Worm (Caenorhabditis elegans): ENCODE measurements around the gene Y41D4B.15.
"Not testable (repeated sequence)": the region's sequence is repeated elsewhere in the genome, so short reads cannot be mapped to it uniquely, and the experiment has no call there.

Gene Y41D4B.15

ce11 chrIV:1602936-1603457 lies 39.1 kb downstream of the Y41D4B.15 start:
- no peak for TF ChIP-seq aly-1 (tag; optimal IDR thresholded peaks at IDR 0.05)
- TF ChIP-seq ama-1 (optimal IDR thresholded peaks at IDR 0.05): no peak
- TF ChIP-seq ceh-13 (GFP tag; optimal IDR thresholded peaks at IDR 0.05): no peak
- no peak for TF ChIP-seq sea-1 (GFP tag; conservative IDR thresholded peaks at IDR 0.05)
- no peak for TF ChIP-seq tbx-11 (GFP tag; IDR thresholded peaks at IDR 0.05)
- TF ChIP-seq tbx-37 (GFP tag; conservative IDR thresholded peaks at IDR 0.05): no peak
- no peak for TF ChIP-seq hnd-1 (tag; optimal IDR thresholded peaks at IDR 0.05)
- TF ChIP-seq scrt-1 (GFP tag; IDR thresholded peaks at IDR 0.05): no peak
- no peak for TF ChIP-seq hmg-4 (GFP tag; optimal IDR thresholded peaks at IDR 0.05)
- TF ChIP-seq ets-7 (tag; optimal IDR thresholded peaks at IDR 0.05): no peak
- TF ChIP-seq F13C5.2 (tag; optimal IDR thresholded peaks at IDR 0.05): no peak
- TF ChIP-seq B0310.2 (tag; optimal IDR thresholded peaks at IDR 0.05): no peak
- no peak for TF ChIP-seq hmbx-1 (tag; optimal IDR thresholded peaks at IDR 0.05)
- TF ChIP-seq tra-4 (tag; optimal IDR thresholded peaks at IDR 0.05): no peak

- TF ChIP-seq tbx-11 (GFP tag; IDR thresholded peaks at IDR 0.05): no peak
- TF ChIP-seq flt-1 (GFP tag; IDR thresholded peaks at IDR 0.05): no peak
- no peak for TF ChIP-seq sea-1 (GFP tag; conservative IDR thresholded peaks at IDR 0.05)
- no peak for TF ChIP-seq ama-1 (optimal IDR thresholded peaks at IDR 0.05)
These were observed 41.4 kb downstream of the Y41D4B.15 start, which contains the start of gene Y41D4B.11 for ce11 chrIV:1605276-1605762. TSS of gene Y41D4B.11 (plus strand) at chrIV:1605712.

ce11 chrIV:1609973-1610372 lies 46.1 kb downstream of the Y41D4B.15 start, which contains the start of gene dsl-3:
TSS of gene dsl-3 (plus strand) at chrIV:1610273.
- TF ChIP-seq hnd-1 (tag; optimal IDR thresholded peaks at IDR 0.05); ceh-13 (GFP tag; optimal IDR thresholded peaks at IDR 0.05); flt-1 (GFP tag; IDR thresholded peaks at IDR 0.05): not testable (repeated sequence)

ce11 chrIV:1613592-1613991 lies 49.7 kb downstream of the Y41D4B.15 start, which contains the start of gene nhr-122:
TSS of gene nhr-122 (plus strand) at chrIV:1613892.
- TF ChIP-seq hmbx-1 (tag; optimal IDR thresholded peaks at IDR 0.05): no peak
- TF ChIP-seq flt-1 (GFP tag; IDR thresholded peaks at IDR 0.05): no peak
- no peak for TF ChIP-seq tra-4 (tag; optimal IDR thresholded peaks at IDR 0.05)
- no peak for TF ChIP-seq tbx-37 (GFP tag; conservative IDR thresholded peaks at IDR 0.05)
- no peak for TF ChIP-seq F13C5.2 (tag; optimal IDR thresholded peaks at IDR 0.05)
- TF ChIP-seq ceh-13 (GFP tag; optimal IDR thresholded peaks at IDR 0.05): no peak
- TF ChIP-seq aly-1 (tag; optimal IDR thresholded peaks at IDR 0.05): no peak
- no peak for TF ChIP-seq ama-1 (optimal IDR thresholded peaks at IDR 0.05)
- TF ChIP-seq scrt-1 (GFP tag; IDR thresholded peaks at IDR 0.05): no peak
- TF ChIP-seq B0310.2 (tag; optimal IDR thresholded peaks at IDR 0.05): no peak
- TF ChIP-seq hmg-4 (GFP tag; optimal IDR thresholded peaks at IDR 0.05): no peak
- no peak for TF ChIP-seq ets-7 (tag; optimal IDR thresholded peaks at IDR 0.05)
- no peak for TF ChIP-seq pes-1 (GFP tag; IDR thresholded peaks at IDR 0.05)

Data from whole organism, early embryonic.